Worm (Caenorhabditis elegans) whole organism, L3 larva: ENCODE results near the gene anmt-1.

Experiments
- R02D3.7 ChIP-seq: fragments of 150-350 bp; optimal IDR thresholded peaks from 2 replicates; lab custom pipeline; 2014; ENCODE audit warnings: missing biosample characterization, missing genetic modification characterization
- ZK546.5 ChIP-seq: sonication (generic microtip); optimal IDR thresholded peaks from 2 replicates; lab custom pipeline; 2017; ENCODE audit warnings: missing biosample characterization, missing genetic modification characterization
- aly-2 ChIP-seq: fragments of 150-350 bp; optimal IDR thresholded peaks from 2 replicates; lab custom pipeline; 2014; ENCODE audit warnings: missing biosample characterization, missing genetic modification characterization
- elt-2 ChIP-seq: sonication (generic microtip); optimal IDR thresholded peaks from 2 replicates; lab custom pipeline; 2016; ENCODE audit warnings: missing genetic modification reagents, mild to moderate bottlenecking, missing genetic modification characterization, missing compliant biosample characterization
- jun-1 ChIP-seq: fragments of 150-350 bp; optimal IDR thresholded peaks from 2 replicates; lab custom pipeline; 2014; ENCODE audit warnings: missing biosample characterization, missing genetic modification reagents, missing genetic modification characterization
- nhr-11 ChIP-seq: fragments of 150-350 bp; optimal IDR thresholded peaks from 2 replicates; lab custom pipeline; 2014; ENCODE audit warnings: missing biosample characterization, missing genetic modification characterization
- nhr-237 ChIP-seq: fragments of 150-350 bp; optimal IDR thresholded peaks from 2 replicates; lab custom pipeline; 2014; ENCODE audit warnings: missing biosample characterization, missing genetic modification characterization
- nhr-76 ChIP-seq: fragments of 150-350 bp; sonication (generic microtip); optimal IDR thresholded peaks from 5 replicates; lab custom pipeline; 2014; ENCODE audit warnings: missing biosample characterization, missing genetic modification characterization
- nhr-77 ChIP-seq: fragments of 150-350 bp; optimal IDR thresholded peaks from 2 replicates; lab custom pipeline; 2014; ENCODE audit warnings: missing biosample characterization, missing genetic modification characterization
- pha-4 ChIP-seq: fragments of 150-350 bp; optimal IDR thresholded peaks from 2 replicates; lab custom pipeline; 2014; ENCODE audit warnings: missing biosample characterization, missing genetic modification reagents, missing genetic modification characterization
- unc-39 ChIP-seq: sonication (generic microtip); optimal IDR thresholded peaks from 4 replicates; lab custom pipeline; 2017; ENCODE audit warnings: missing biosample characterization, missing genetic modification characterization
- ztf-4 ChIP-seq: fragments of 150-350 bp; optimal IDR thresholded peaks from 2 replicates; lab custom pipeline; 2014; ENCODE audit warnings: missing biosample characterization, missing genetic modification characterization

DNA sequence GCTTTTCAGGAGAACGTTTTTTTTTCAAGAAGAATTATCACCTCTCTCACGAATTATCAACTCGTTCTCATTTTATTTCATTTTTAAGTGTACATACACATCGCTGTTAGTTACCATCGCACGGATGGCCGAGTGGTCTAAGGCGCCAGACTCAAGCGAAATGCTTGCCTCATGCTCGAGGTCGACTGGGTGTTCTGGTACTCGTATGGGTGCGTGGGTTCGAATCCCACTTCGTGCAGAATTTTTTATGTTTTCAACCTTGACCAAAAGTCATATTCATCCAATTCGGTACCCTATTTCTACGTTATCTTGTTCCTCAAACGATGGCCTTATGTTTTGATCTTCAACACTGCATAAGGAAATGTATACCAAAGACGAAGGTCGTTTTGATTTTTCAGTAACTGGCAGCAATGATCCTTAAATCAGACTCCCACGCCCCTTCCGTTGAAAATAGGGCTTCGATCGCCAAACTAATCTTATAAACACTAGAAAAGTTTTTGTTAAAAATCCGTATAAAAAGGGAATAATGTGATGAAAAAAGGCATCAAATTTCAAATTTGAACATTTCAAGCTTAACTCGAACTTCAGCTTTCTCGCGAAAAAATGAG, 45.3 kb upstream of the anmt-1 start, which contains the start of gene fip-1:
- peak; percentile 20 for TF ChIP-seq elt-2 (tag; lab: Kevin White, UChicago)
- TF ChIP-seq ZK546.5, result no peak
- TF ChIP-seq nhr-237 (tag; lab: Kevin White, UChicago), result no peak
- TF ChIP-seq nhr-77, result no peak
- TF ChIP-seq aly-2 (tag; lab: Kevin White, UChicago), result no peak
- no peak for TF ChIP-seq nhr-11
- TF ChIP-seq R02D3.7, result no peak
- TF ChIP-seq nhr-76, result no peak
- TF ChIP-seq ztf-4 (tag; lab: Kevin White, UChicago), result no peak
- no peak for TF ChIP-seq unc-39 (tag; lab: Kevin White, UChicago)
- TF ChIP-seq pha-4, result no peak
- TF ChIP-seq jun-1 (tag; lab: Kevin White, UChicago), result no peak
